Fruit fly (Drosophila melanogaster) whole organism, adult: ENCODE results near the gene CG14143.

Experiments used
- CG11617 ChIP-seq: fragments of 200-800 bp; sonication (Bioruptor generic); optimal IDR thresholded peaks from 2 replicates; lab custom pipeline; 2017; ENCODE audit warnings: mild to moderate bottlenecking, missing biosample characterization, missing genetic modification reagents, missing genetic modification characterization
- CG12768 ChIP-seq: fragments of 200-800 bp; sonication (Bioruptor generic); optimal IDR thresholded peaks from 2 replicates; lab custom pipeline; 2017; ENCODE audit warnings: missing biosample characterization, missing genetic modification characterization, mild to moderate bottlenecking, moderate library complexity, missing genetic modification reagents
- CG33017 ChIP-seq: fragments of 200-800 bp; sonication (Bioruptor generic); optimal IDR thresholded peaks from 2 replicates; lab custom pipeline; 2018; ENCODE audit warnings: missing biosample characterization, mild to moderate bottlenecking, missing genetic modification characterization, moderate library complexity
- Clk ChIP-seq: fragments of 200-800 bp; sonication (Bioruptor generic); optimal IDR thresholded peaks from 2 replicates; lab custom pipeline; 2017; ENCODE audit warnings: missing biosample characterization, missing genetic modification characterization
- Hr96 ChIP-seq: fragments of 200-800 bp; sonication (Bioruptor generic); optimal IDR thresholded peaks from 2 replicates; lab custom pipeline; 2016; ENCODE audit warnings: missing biosample characterization, missing genetic modification characterization
- Mnt ChIP-seq: fragments of 200-800 bp; sonication (Bioruptor generic); optimal IDR thresholded peaks from 2 replicates; lab custom pipeline; 2016; ENCODE audit warnings: missing biosample characterization, mild to moderate bottlenecking, missing genetic modification characterization
- kay ChIP-seq: fragments of 200-800 bp; sonication (Bioruptor generic); peaks from one replicate; lab custom pipeline; 2016; ENCODE audit warnings: missing biosample characterization, missing genetic modification characterization, borderline replicate concordance
- toe ChIP-seq: fragments of 200-800 bp; sonication (Bioruptor generic); optimal IDR thresholded peaks from 2 replicates; lab custom pipeline; 2016; ENCODE audit warnings: missing biosample characterization, missing genetic modification characterization

- TF ChIP-seq toe (GFP tag; lab: Kevin White, UChicago) (no peak), CG33017 (tag; lab: Kevin White, UChicago) (no peak), Hr96 (no peak), CG11617 (GFP tag; lab: Kevin White, UChicago) (no peak), Clk (GFP tag; lab: Kevin White, UChicago) (no peak), CG12768 (no peak), Mnt (GFP tag; lab: Kevin White, UChicago) (no peak), kay (GFP tag; lab: Kevin White, UChicago) (no peak)
These were observed 40.5 kb upstream of the CG14143 start for dm6 chr3L:11094279-11094678.
